Worm (Caenorhabditis elegans) whole organism, L2 larva: ENCODE measurements around the gene F15H10.5.

Experiments
- C34F6.9 ChIP-seq: fragments of 150-350 bp; optimal IDR thresholded peaks from 2 replicates; lab custom pipeline; 2014; ENCODE audit warnings: missing biosample characterization, missing genetic modification characterization
- F13H6.1 ChIP-seq: sonication (generic microtip); optimal IDR thresholded peaks from 2 replicates; lab custom pipeline; 2016; ENCODE audit warnings: missing genetic modification characterization, missing compliant biosample characterization
- R02D3.7 ChIP-seq: fragments of 150-350 bp; optimal IDR thresholded peaks from 2 replicates; lab custom pipeline; 2014; ENCODE audit warnings: missing biosample characterization, missing genetic modification characterization
- Y55F3AM.14 ChIP-seq: fragments of 200-800 bp; sonication (Bioruptor generic); optimal IDR thresholded peaks from 2 replicates; lab custom pipeline; 2018; ENCODE audit warnings: mild to moderate bottlenecking, missing genetic modification characterization, missing compliant biosample characterization
- ZK546.5 ChIP-seq: sonication (generic microtip); optimal IDR thresholded peaks from 2 replicates; lab custom pipeline; 2017; ENCODE audit warnings: missing biosample characterization, missing genetic modification characterization
- alr-1 ChIP-seq: fragments of 150-350 bp; optimal IDR thresholded peaks from 2 replicates; lab custom pipeline; 2014; ENCODE audit warnings: missing biosample characterization, missing genetic modification characterization
- aly-2 ChIP-seq: fragments of 150-350 bp; optimal IDR thresholded peaks from 2 replicates; lab custom pipeline; 2014; ENCODE audit warnings: missing biosample characterization, missing genetic modification characterization
- ama-1 ChIP-seq: fragments of 150-350 bp; optimal IDR thresholded peaks from 2 replicates; lab custom pipeline; 2018; ENCODE audit warnings: inconsistent platforms
- blmp-1 ChIP-seq: sonication (generic microtip); optimal IDR thresholded peaks from 2 replicates; lab custom pipeline; 2017; ENCODE audit warnings: missing genetic modification characterization, mild to moderate bottlenecking, missing compliant biosample characterization, antibody characterized with exemption, moderate library complexity; ENCODE audit not compliant: insufficient read depth
- ceh-16 ChIP-seq: fragments of 150-350 bp; optimal IDR thresholded peaks from 2 replicates; lab custom pipeline; 2014; ENCODE audit warnings: missing biosample characterization, missing genetic modification characterization
- ceh-82 ChIP-seq: fragments of 150-350 bp; optimal IDR thresholded peaks from 2 replicates; lab custom pipeline; 2014; ENCODE audit warnings: missing biosample characterization, missing genetic modification characterization
- crh-2 ChIP-seq: sonication (generic microtip); optimal IDR thresholded peaks from 2 replicates; lab custom pipeline; 2017; ENCODE audit warnings: missing biosample characterization, missing genetic modification characterization
- egl-27 ChIP-seq: sonication (generic microtip); optimal IDR thresholded peaks from 3 replicates; lab custom pipeline; 2017; ENCODE audit warnings: missing biosample characterization, missing genetic modification reagents, missing genetic modification characterization
- elt-1 ChIP-seq: fragments of 150-350 bp; optimal IDR thresholded peaks from 2 replicates; lab custom pipeline; 2014; ENCODE audit warnings: missing biosample characterization, missing genetic modification characterization
- elt-3 ChIP-seq: sonication (generic microtip); optimal IDR thresholded peaks from 2 replicates; lab custom pipeline; 2017; ENCODE audit warnings: missing biosample characterization, missing genetic modification characterization
- fos-1 ChIP-seq: fragments of 150-350 bp; optimal IDR thresholded peaks from 2 replicates; lab custom pipeline; 2014; ENCODE audit warnings: missing biosample characterization, missing genetic modification characterization
- gmeb-1 ChIP-seq: fragments of 150-350 bp; optimal IDR thresholded peaks from 2 replicates; lab custom pipeline; 2014; ENCODE audit warnings: missing biosample characterization, missing genetic modification characterization
- lin-13 ChIP-seq: fragments of 150-350 bp; optimal IDR thresholded peaks from 2 replicates; lab custom pipeline; 2014; ENCODE audit warnings: missing biosample characterization, missing genetic modification reagents, missing genetic modification characterization
- mbf-1 ChIP-seq: sonication (generic microtip); optimal IDR thresholded peaks from 2 replicates; lab custom pipeline; 2017; ENCODE audit warnings: missing biosample characterization, missing genetic modification characterization
- mdl-1 ChIP-seq, 2 experiments: fragments of 150-350 bp in 1 of 2; sonication (generic microtip) in 1 of 2; optimal IDR thresholded peaks; 2 replicates each; lab custom pipeline; 2017; ENCODE audit warnings: missing biosample characterization in 2 of 2, missing genetic modification characterization in 2 of 2
- nhr-10 ChIP-seq: sonication (generic microtip); optimal IDR thresholded peaks from 2 replicates; lab custom pipeline; 2017; ENCODE audit warnings: missing biosample characterization, missing genetic modification characterization
- nhr-129 ChIP-seq: fragments of 150-350 bp; optimal IDR thresholded peaks from 2 replicates; lab custom pipeline; 2014; ENCODE audit warnings: missing biosample characterization, missing genetic modification characterization
- nhr-21 ChIP-seq: fragments of 150-350 bp; optimal IDR thresholded peaks from 2 replicates; lab custom pipeline; 2014; ENCODE audit warnings: missing biosample characterization, missing genetic modification characterization
- nhr-23 ChIP-seq: fragments of 150-350 bp; optimal IDR thresholded peaks from 2 replicates; lab custom pipeline; 2014; ENCODE audit warnings: missing biosample characterization, missing genetic modification reagents, missing genetic modification characterization
- nhr-237 ChIP-seq: fragments of 150-350 bp; optimal IDR thresholded peaks from 2 replicates; lab custom pipeline; 2014; ENCODE audit warnings: missing biosample characterization, missing genetic modification characterization
- nhr-25 ChIP-seq: fragments of 150-350 bp; sonication (generic microtip); optimal IDR thresholded peaks from 3 replicates; lab custom pipeline; 2014; ENCODE audit warnings: missing biosample characterization, missing genetic modification characterization
- nhr-6 ChIP-seq: fragments of 150-350 bp; optimal IDR thresholded peaks from 2 replicates; lab custom pipeline; 2014; ENCODE audit warnings: missing biosample characterization, missing genetic modification characterization
- sem-4 ChIP-seq: fragments of 150-350 bp; optimal IDR thresholded peaks from 2 replicates; lab custom pipeline; 2014; ENCODE audit warnings: missing biosample characterization, missing genetic modification reagents, missing genetic modification characterization
- sma-9 ChIP-seq, 2 experiments: fragments of 150-350 bp in 1 of 2; sonication (generic microtip) in 1 of 2; optimal IDR thresholded peaks; 2 replicates each; lab custom pipeline; 2014 to 2016; ENCODE audit warnings: missing genetic modification characterization in 2 of 2, mild to moderate bottlenecking in 1 of 2, missing biosample characterization in 1 of 2, missing compliant biosample characterization in 1 of 2, missing genetic modification reagents in 1 of 2, moderate library complexity in 1 of 2
- unc-62 ChIP-seq: fragments of 150-350 bp; optimal IDR thresholded peaks from 2 replicates; lab custom pipeline; 2014; ENCODE audit warnings: missing biosample characterization, missing genetic modification reagents, missing genetic modification characterization
- ztf-4 ChIP-seq: fragments of 150-350 bp; optimal IDR thresholded peaks from 2 replicates; lab custom pipeline; 2014; ENCODE audit warnings: missing biosample characterization, missing genetic modification characterization

The F15H10.5 gene

ce11 chrV:10404701-10405100 is 14.2 kb downstream of the F15H10.5 start:
- no peak for TF ChIP-seq nhr-21 (tag; lab: Kevin White, UChicago)
- peak; percentile 29 for TF ChIP-seq fos-1 (tag; lab: Kevin White, UChicago)
- TF ChIP-seq, all 48 proteins: peak for 1

ce11 chrV:10402804-10403203 is 16.1 kb downstream of the F15H10.5 start, which contains the start of gene F15H10.8:
TSS of gene F15H10.8 (minus strand) at chrV:10402904.
- TF ChIP-seq ama-1 (no peak), ZK546.5 (tag; lab: Kevin White, UChicago) (no peak), lin-13 (GFP tag; lab: Kevin White, UChicago) (no peak), aly-2 (tag; lab: Kevin White, UChicago) (no peak), sem-4 (no peak), unc-62 (GFP tag; lab: Kevin White, UChicago) (no peak), nhr-23 (tag; lab: Kevin White, UChicago) (no peak), nhr-10 (tag; lab: Kevin White, UChicago) (no peak)

ce11 chrV:10399290-10399689 is 19.6 kb downstream of the F15H10.5 start:
- TF ChIP-seq Y55F3AM.14 (GFP tag; lab: Kevin White, UChicago) (no peak), elt-3 (no peak), gmeb-1 (peak; percentile 24), elt-1 (tag; lab: Kevin White, UChicago) (no peak), nhr-25 (tag; lab: Kevin White, UChicago) (no peak), R02D3.7 (no peak), F13H6.1 (tag; lab: Kevin White, UChicago) (no peak), crh-2 (tag; lab: Kevin White, UChicago) (peak; percentile 37), nhr-129 (tag; lab: Kevin White, UChicago) (peak; percentile 80), fos-1 (tag; lab: Kevin White, UChicago) (peak; percentile 93), egl-27 (no peak), sma-9 (GFP tag; optimal IDR thresholded peaks at IDR 0.05; lab: Kevin White, UChicago) (peak; percentile 76), sma-9 (tag; optimal IDR thresholded peaks at IDR 0.05; lab: Kevin White, UChicago) (no peak), nhr-237 (tag; lab: Kevin White, UChicago) (no peak), ceh-16 (no peak), mdl-1 (tag; optimal IDR thresholded peaks at IDR 0.05; lab: Kevin White, UChicago) (no peak), alr-1 (tag; lab: Kevin White, UChicago) (no peak), C34F6.9 (tag; lab: Kevin White, UChicago) (no peak)

- TF ChIP-seq fos-1 (tag; lab: Kevin White, UChicago) (peak; percentile 41), nhr-25 (tag; lab: Kevin White, UChicago) (no peak), sma-9 (GFP tag; optimal IDR thresholded peaks at IDR 0.05; lab: Kevin White, UChicago) (peak; percentile 53), sma-9 (tag; optimal IDR thresholded peaks at IDR 0.05; lab: Kevin White, UChicago) (no peak), crh-2 (tag; lab: Kevin White, UChicago) (peak; percentile 14), mbf-1 (tag; lab: Kevin White, UChicago) (no peak), ztf-4 (tag; lab: Kevin White, UChicago) (no peak), nhr-129 (tag; lab: Kevin White, UChicago) (peak; percentile 29)
- TF ChIP-seq, all 48 proteins: peak for 4
Measured at ce11 chrV:10398431-10398830, 20.4 kb downstream of the F15H10.5 start, which contains the start of gene ugt-2. TSS of gene ugt-2 (plus strand) at chrV:10398801.

- TF ChIP-seq fos-1 (tag; lab: Kevin White, UChicago) (peak; percentile 25), F13H6.1 (tag; lab: Kevin White, UChicago) (no peak), Y55F3AM.14 (GFP tag; lab: Kevin White, UChicago) (no peak), sma-9 (GFP tag; optimal IDR thresholded peaks at IDR 0.05; lab: Kevin White, UChicago) (no peak), sma-9 (tag; optimal IDR thresholded peaks at IDR 0.05; lab: Kevin White, UChicago) (no peak), ama-1 (no peak), nhr-6 (tag; lab: Kevin White, UChicago) (no peak)
Measured at ce11 chrV:10395173-10395766, 23.6 kb downstream of the F15H10.5 start, which contains the start of the genes col-151 and ugt-1. TSS of gene col-151 (minus strand) at chrV:10395223. TSS of gene ugt-1 (plus strand) at chrV:10395663.

ce11 chrV:10393708-10394107 is 25.2 kb downstream of the F15H10.5 start:
- TF ChIP-seq aly-2 (tag; lab: Kevin White, UChicago): no peak
- TF ChIP-seq nhr-237 (tag; lab: Kevin White, UChicago): no peak
- TF ChIP-seq elt-3: no peak
- TF ChIP-seq Y55F3AM.14 (GFP tag; lab: Kevin White, UChicago): peak; percentile 74
- TF ChIP-seq ceh-82: no peak
- no peak for TF ChIP-seq blmp-1
